Fruit fly (Drosophila melanogaster) whole organism, pupa: Measurements from ENCODE around the gene CG33270.

Source experiments
- CG13204 ChIP-seq: fragments of 200-800 bp; sonication (Bioruptor generic); optimal IDR thresholded peaks from 2 replicates; lab custom pipeline; 2018; ENCODE audit warnings: missing biosample characterization, mild to moderate bottlenecking, missing genetic modification characterization, moderate library complexity
- CG4496 ChIP-seq: fragments of 200-800 bp; sonication (Bioruptor generic); IDR thresholded peaks from 3 replicates; pipeline ENCODE4 v1.3.6; 2022; ENCODE audit warnings: missing biosample characterization, missing genetic modification characterization
- CG9948 ChIP-seq: fragments of 200-800 bp; sonication (Bioruptor generic); optimal IDR thresholded peaks from 2 replicates; lab custom pipeline; 2018; ENCODE audit warnings: missing biosample characterization, mild to moderate bottlenecking, missing genetic modification characterization, moderate library complexity
- Pif1A ChIP-seq: fragments of 200-800 bp; sonication (Bioruptor generic); optimal IDR thresholded peaks from 3 replicates; lab custom pipeline; 2016; ENCODE audit warnings: missing biosample characterization, missing genetic modification characterization

DNA sequence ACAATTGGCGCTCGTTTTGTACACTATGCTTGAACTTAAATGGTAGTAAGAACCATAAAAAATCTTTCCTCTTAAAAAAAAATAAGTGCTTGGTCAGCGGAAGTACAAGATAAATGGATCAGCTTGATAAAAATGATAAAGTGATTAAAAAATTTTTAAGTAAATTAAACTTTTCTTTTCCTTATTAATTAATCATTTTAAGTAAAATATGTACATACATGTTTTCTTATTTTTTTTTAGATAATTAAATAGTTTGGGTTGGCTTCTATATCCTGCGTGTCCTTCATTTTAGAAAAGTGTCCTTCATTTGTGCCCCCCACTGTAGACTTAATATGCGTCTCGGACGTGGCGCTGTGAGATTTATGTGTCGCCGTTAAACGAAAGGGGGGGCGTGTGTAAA lies 21.8 kb downstream of the CG33270 start:
- TF ChIP-seq CG13204, result no peak
- peak; percentile 8 for TF ChIP-seq CG9948
- TF ChIP-seq CG4496 (GFP tag; lab: Robert Waterston, UW), result no peak
- TF ChIP-seq Pif1A (GFP tag; lab: Kevin White, UChicago), result no peak
